Fruit fly (Drosophila melanogaster) whole organism, embryonic: ENCODE results near the gene CAH7.

ENCODE experiments used
- Adf1 ChIP-seq: fragments of 200-800 bp; sonication (Bioruptor generic); IDR thresholded peaks from 2 replicates; pipeline ENCODE4 v1.3.6; 2022; ENCODE audit warnings: missing biosample characterization, missing genetic modification characterization
- Bdp1 ChIP-seq: fragments of 200-800 bp; sonication (Bioruptor generic); optimal IDR thresholded peaks from 3 replicates; lab custom pipeline; 2016; ENCODE audit warnings: missing biosample characterization, missing genetic modification characterization
- CG1024 ChIP-seq: fragments of 200-800 bp; sonication (Bioruptor generic); IDR thresholded peaks from 2 replicates; pipeline ENCODE4 v1.3.6; 2022; ENCODE audit warnings: missing biosample characterization, missing genetic modification characterization
- CG11723 ChIP-seq: fragments of 200-800 bp; sonication (Bioruptor generic); optimal IDR thresholded peaks from 2 replicates; lab custom pipeline; 2017; ENCODE audit warnings: missing biosample characterization, mild to moderate bottlenecking, missing genetic modification characterization
- CG13123 ChIP-seq: fragments of 200-800 bp; sonication (Bioruptor generic); optimal IDR thresholded peaks from 2 replicates; lab custom pipeline; 2016; ENCODE audit warnings: missing biosample characterization, missing genetic modification characterization
- CG13775 ChIP-seq: fragments of 200-800 bp; sonication (Bioruptor generic); optimal IDR thresholded peaks from 3 replicates; lab custom pipeline; 2017; ENCODE audit warnings: missing biosample characterization, mild to moderate bottlenecking, missing genetic modification characterization
- CG15479 ChIP-seq: fragments of 200-800 bp; sonication (Bioruptor generic); optimal IDR thresholded peaks from 3 replicates; lab custom pipeline; 2019; ENCODE audit warnings: missing biosample characterization, mild to moderate bottlenecking, missing genetic modification characterization, moderate library complexity
- CG17361 ChIP-seq: fragments of 200-800 bp; sonication (Bioruptor generic); IDR thresholded peaks from 3 replicates; pipeline ENCODE4 v1.3.6; 2022; ENCODE audit warnings: missing biosample characterization, missing genetic modification characterization
- CG17829 ChIP-seq: fragments of 200-800 bp; optimal IDR thresholded peaks from 2 replicates; lab custom pipeline; 2019; ENCODE audit warnings: missing biosample characterization, mild to moderate bottlenecking, missing genetic modification characterization, moderate library complexity
- CG18476 ChIP-seq: fragments of 200-800 bp; sonication (Bioruptor generic); optimal IDR thresholded peaks from 2 replicates; lab custom pipeline; 2016; ENCODE audit warnings: missing biosample characterization, mild to moderate bottlenecking, missing genetic modification characterization
- CG2116 ChIP-seq: fragments of 200-800 bp; sonication (Bioruptor generic); optimal IDR thresholded peaks from 3 replicates; lab custom pipeline; 2018; ENCODE audit warnings: missing biosample characterization, mild to moderate bottlenecking, missing genetic modification characterization
- CG2199 ChIP-seq: fragments of 200-800 bp; sonication (Bioruptor generic); IDR thresholded peaks from 3 replicates; pipeline ENCODE4 v1.3.6; 2022; ENCODE audit warnings: missing biosample characterization, missing genetic modification characterization
- CG3163 ChIP-seq: fragments of 200-800 bp; sonication (Bioruptor generic); optimal IDR thresholded peaks from 3 replicates; lab custom pipeline; 2016; ENCODE audit warnings: missing biosample characterization, missing genetic modification characterization
- CG34376 ChIP-seq: fragments of 200-800 bp; sonication (Bioruptor generic); optimal IDR thresholded peaks from 2 replicates; lab custom pipeline; 2018; ENCODE audit warnings: missing biosample characterization, mild to moderate bottlenecking, missing genetic modification characterization
- CG3838 ChIP-seq: fragments of 200-800 bp; sonication (Bioruptor generic); optimal IDR thresholded peaks from 3 replicates; lab custom pipeline; 2016; ENCODE audit warnings: missing biosample characterization, missing genetic modification characterization
- CG4282 ChIP-seq: fragments of 200-800 bp; sonication (Bioruptor generic); optimal IDR thresholded peaks from 2 replicates; lab custom pipeline; 2016; ENCODE audit warnings: missing biosample characterization, missing genetic modification characterization
- CG4820 ChIP-seq: fragments of 200-800 bp; sonication (Bioruptor generic); optimal IDR thresholded peaks from 3 replicates; lab custom pipeline; 2016; ENCODE audit warnings: missing biosample characterization, missing genetic modification characterization
- CG7372 ChIP-seq: fragments of 200-800 bp; sonication (Bioruptor generic); IDR thresholded peaks from 2 replicates; pipeline ENCODE4 v1.3.6; 2022; ENCODE audit warnings: missing biosample characterization, missing genetic modification characterization
- CG7963 ChIP-seq: fragments of 200-800 bp; sonication (Bioruptor generic); IDR thresholded peaks from 3 replicates; pipeline ENCODE4 v1.3.6; 2022; ENCODE audit warnings: missing biosample characterization, missing genetic modification characterization; ENCODE audit not compliant: partially characterized antibody
- CG8765 ChIP-seq: fragments of 200-800 bp; sonication (Bioruptor generic); IDR thresholded peaks from 2 replicates; pipeline ENCODE4 v1.3.6; 2022; ENCODE audit warnings: missing biosample characterization, missing genetic modification characterization
- D19B ChIP-seq: fragments of 200-800 bp; sonication (Bioruptor generic); optimal IDR thresholded peaks from 2 replicates; lab custom pipeline; 2017; ENCODE audit warnings: missing biosample characterization, mild to moderate bottlenecking, missing genetic modification characterization
- Eip74EF ChIP-seq, 2 experiments: fragments of 200-800 bp in 1 of 2; fragments of >200 bp in 1 of 2; sonication (Bioruptor generic) in 1 of 2; optimal IDR thresholded peaks; 2 replicates each; lab custom pipeline; 2017 to 2019; ENCODE audit warnings: missing biosample characterization in 2 of 2, missing genetic modification characterization in 2 of 2, mild to moderate bottlenecking in 1 of 2, moderate library complexity in 1 of 2
- Hmx ChIP-seq: fragments of 200-800 bp; sonication (Bioruptor generic); optimal IDR thresholded peaks from 2 replicates; lab custom pipeline; 2016; ENCODE audit warnings: missing biosample characterization, missing genetic modification characterization
- Hr51 ChIP-seq, 2 experiments: fragments of 200-800 bp; sonication (Bioruptor generic); optimal IDR thresholded peaks; 2 replicates in 1 of 2; 3 replicates in 1 of 2; lab custom pipeline; 2016 to 2018; ENCODE audit warnings: missing biosample characterization in 2 of 2, missing genetic modification characterization in 2 of 2, mild to moderate bottlenecking in 1 of 2, moderate library complexity in 1 of 2
- Lim3 ChIP-seq: fragments of 200-800 bp; sonication (Bioruptor generic); IDR thresholded peaks from 2 replicates; pipeline ENCODE4 v1.3.6; 2022; ENCODE audit warnings: missing biosample characterization, missing genetic modification characterization
- NC2α ChIP-seq: fragments of 200-800 bp; sonication (Bioruptor generic); optimal IDR thresholded peaks from 2 replicates; lab custom pipeline; 2016; ENCODE audit warnings: missing biosample characterization, missing genetic modification characterization
- NK7.1 ChIP-seq: fragments of 200-800 bp; sonication (Bioruptor generic); optimal IDR thresholded peaks from 3 replicates; lab custom pipeline; 2016; ENCODE audit warnings: missing biosample characterization, missing genetic modification characterization
- Nf-YB ChIP-seq: fragments of 200-800 bp; sonication (Bioruptor generic); optimal IDR thresholded peaks from 3 replicates; lab custom pipeline; 2019; ENCODE audit warnings: missing biosample characterization, mild to moderate bottlenecking, missing genetic modification characterization, moderate library complexity
- Nf-YC ChIP-seq: fragments of 200-800 bp; optimal IDR thresholded peaks from 3 replicates; lab custom pipeline; 2019; ENCODE audit warnings: missing biosample characterization, mild to moderate bottlenecking, missing genetic modification characterization, moderate library complexity
- Tbp ChIP-seq: fragments of >200 bp; optimal IDR thresholded peaks from 2 replicates; lab custom pipeline; 2018; ENCODE audit warnings: missing biosample characterization, missing genetic modification characterization
- Xrp1 ChIP-seq: fragments of 200-800 bp; sonication (Bioruptor generic); IDR thresholded peaks from 2 replicates; pipeline ENCODE4 v1.3.6; 2022; ENCODE audit warnings: missing biosample characterization, missing genetic modification characterization
- bbx ChIP-seq: fragments of 200-800 bp; sonication (Bioruptor generic); IDR thresholded peaks from 2 replicates; pipeline ENCODE4 v1.3.6; 2022; ENCODE audit warnings: missing biosample characterization, missing genetic modification characterization; ENCODE audit not compliant: partially characterized antibody
- br ChIP-seq: fragments of >200 bp; optimal IDR thresholded peaks from 2 replicates; lab custom pipeline; 2017
- cg ChIP-seq: fragments of 200-800 bp; sonication (Bioruptor generic); optimal IDR thresholded peaks from 3 replicates; lab custom pipeline; 2019; ENCODE audit warnings: missing biosample characterization, mild to moderate bottlenecking, missing genetic modification characterization, moderate library complexity
- chinmo ChIP-seq: fragments of 200-800 bp; sonication (Bioruptor generic); IDR thresholded peaks from 4 replicates; pipeline ENCODE4 v1.3.6; 2022; ENCODE audit warnings: missing biosample characterization, missing genetic modification characterization; ENCODE audit not compliant: partially characterized antibody
- emc ChIP-seq: fragments of 200-800 bp; sonication (Bioruptor generic); optimal IDR thresholded peaks from 2 replicates; lab custom pipeline; 2016; ENCODE audit warnings: missing biosample characterization, missing genetic modification characterization
- ftz-f1 ChIP-seq: fragments of 200-800 bp; sonication (Bioruptor generic); optimal IDR thresholded peaks from 2 replicates; lab custom pipeline; 2016; ENCODE audit warnings: missing biosample characterization, missing genetic modification characterization
- gcm ChIP-seq: fragments of 200-800 bp; sonication (Bioruptor generic); optimal IDR thresholded peaks from 2 replicates; lab custom pipeline; 2019; ENCODE audit warnings: missing biosample characterization, mild to moderate bottlenecking, missing genetic modification characterization, moderate library complexity
- gfzf ChIP-seq: fragments of 200-800 bp; sonication (Bioruptor generic); optimal IDR thresholded peaks from 2 replicates; lab custom pipeline; 2016; ENCODE audit warnings: missing biosample characterization, mild to moderate bottlenecking, missing genetic modification characterization, moderate library complexity
- lola ChIP-seq, 3 experiments: fragments of >200 bp in 2 of 3; fragments of 200-800 bp in 1 of 3; sonication (Bioruptor generic) in 1 of 3; optimal IDR thresholded peaks; 2 replicates each; lab custom pipeline; 2017 to 2019; ENCODE audit warnings: missing biosample characterization in 3 of 3, missing genetic modification characterization in 3 of 3, mild to moderate bottlenecking in 1 of 3, moderate library complexity in 1 of 3
- p53 ChIP-seq: fragments of 200-800 bp; sonication (Bioruptor generic); optimal IDR thresholded peaks from 2 replicates; lab custom pipeline; 2016; ENCODE audit warnings: missing biosample characterization, missing genetic modification characterization
- pho ChIP-seq: fragments of 200-800 bp; sonication (Bioruptor generic); optimal IDR thresholded peaks from 2 replicates; lab custom pipeline; 2016; ENCODE audit warnings: missing biosample characterization, missing genetic modification characterization
- slbo ChIP-seq: fragments of 200-800 bp; sonication (Bioruptor generic); IDR thresholded peaks from 2 replicates; pipeline ENCODE4 v1.3.6; 2022; ENCODE audit warnings: missing biosample characterization, missing genetic modification characterization
- sr ChIP-seq: fragments of 200-800 bp; sonication (Bioruptor generic); IDR thresholded peaks from 3 replicates; pipeline ENCODE4 v1.3.6; 2022; ENCODE audit warnings: missing biosample characterization, missing genetic modification characterization
- tll ChIP-seq, 2 experiments: fragments of 200-800 bp in 1 of 2; fragments of >200 bp in 1 of 2; sonication (Bioruptor generic) in 1 of 2; optimal IDR thresholded peaks; 2 replicates each; lab custom pipeline; 2017 to 2019; ENCODE audit warnings: missing biosample characterization in 2 of 2, missing genetic modification characterization in 2 of 2, mild to moderate bottlenecking in 1 of 2, moderate library complexity in 1 of 2
- tx ChIP-seq: fragments of 200-800 bp; sonication (Bioruptor generic); optimal IDR thresholded peaks from 2 replicates; lab custom pipeline; 2016; ENCODE audit warnings: missing biosample characterization, missing genetic modification characterization
- vfl ChIP-seq: fragments of 200-800 bp; sonication (Bioruptor generic); optimal IDR thresholded peaks from 2 replicates; lab custom pipeline; 2016; ENCODE audit warnings: missing biosample characterization, missing genetic modification characterization
- vvl ChIP-seq: fragments of 200-800 bp; sonication (Bioruptor generic); IDR thresholded peaks from 2 replicates; pipeline ENCODE4 v1.3.6; 2022; ENCODE audit warnings: missing biosample characterization, missing genetic modification characterization
- wdn ChIP-seq: fragments of 200-800 bp; sonication (Bioruptor generic); IDR thresholded peaks from 2 replicates; pipeline ENCODE4 v1.3.6; 2022; ENCODE audit warnings: missing biosample characterization, missing genetic modification characterization
- wor ChIP-seq: fragments of 200-800 bp; sonication (Bioruptor generic); IDR thresholded peaks from 2 replicates; pipeline ENCODE4 v1.3.6; 2022; ENCODE audit warnings: missing biosample characterization, missing genetic modification characterization
- z ChIP-seq: fragments of 200-800 bp; sonication (Bioruptor generic); IDR thresholded peaks from 3 replicates; pipeline ENCODE4 v1.3.6; 2022; ENCODE audit warnings: missing biosample characterization, missing genetic modification characterization

CAH7 gene

DNA sequence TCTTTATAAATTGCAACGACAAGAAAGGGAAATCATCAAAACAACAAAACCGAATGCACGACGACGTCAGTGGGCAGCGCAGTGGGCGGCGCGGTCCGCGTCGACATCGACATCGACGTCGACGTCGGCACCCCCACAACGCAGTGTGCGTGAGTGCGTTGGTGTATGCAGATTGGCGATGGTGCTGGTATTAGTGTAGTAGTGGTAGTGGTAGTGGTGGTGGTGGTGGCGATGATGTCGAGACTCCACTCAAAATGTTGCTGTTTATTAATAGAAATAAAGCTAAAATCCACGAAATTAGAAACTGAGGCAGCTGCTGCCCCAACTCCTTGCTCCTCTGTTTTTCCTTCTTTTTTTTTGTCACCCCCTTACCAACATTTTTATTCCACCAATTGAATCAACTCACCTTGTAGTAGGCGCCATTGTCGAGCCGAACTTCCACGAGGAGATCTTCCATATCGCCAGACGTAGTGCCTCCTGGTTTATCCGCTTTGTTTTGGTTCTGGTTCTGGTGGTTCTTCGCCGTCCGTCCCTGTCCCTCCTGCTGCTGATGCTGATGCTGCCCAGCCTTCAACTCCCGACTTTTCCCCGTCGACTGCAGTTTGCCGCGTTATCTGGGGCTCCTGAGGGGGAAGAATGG is 3.6 kb upstream of the CAH7 start (continued):
- TF ChIP-seq cg (GFP tag; lab: Kevin White, UChicago) (peak; percentile 91), chinmo (GFP tag; lab: Robert Waterston, UW) (peak; percentile 29; the same call in 1 of the 4 replicates), tx (no peak), pho (GFP tag; lab: Kevin White, UChicago) (no peak), tll (GFP tag; optimal IDR thresholded peaks at IDR 0.05; lab: Kevin White, UChicago) (no peak), CG4282 (GFP tag; lab: Kevin White, UChicago) (no peak), Hr51 (GFP tag; optimal IDR thresholded peaks at IDR 0.05; lab: Kevin White, UChicago) (no peak), emc (GFP tag; lab: Kevin White, UChicago) (no peak), ftz-f1 (GFP tag; lab: Kevin White, UChicago) (no peak), NK7.1 (GFP tag; lab: Kevin White, UChicago) (no peak), bbx (GFP tag; lab: Robert Waterston, UW) (peak; percentile 46; the same call in 1 of the 2 replicates), Adf1 (peak; percentile 97), gcm (GFP tag; lab: Kevin White, UChicago) (no peak), wor (no peak), vvl (GFP tag; lab: Robert Waterston, UW) (0 out of 2 replicates have a peak, but pooled peaks have one; percentile 15), CG7963 (GFP tag; lab: Robert Waterston, UW) (0 out of 3 replicates have a peak, but pooled peaks have one; percentile 11), CG34376 (GFP tag; lab: Kevin White, UChicago) (no peak), gfzf (GFP tag; lab: Kevin White, UChicago) (no peak), vfl (GFP tag; lab: Kevin White, UChicago) (no peak), CG2199 (GFP tag; lab: Robert Waterston, UW) (no peak), CG8765 (no peak), br (lab: Kevin White, UChicago) (no peak), CG17829 (no peak), CG18476 (GFP tag; lab: Kevin White, UChicago) (no peak), CG13123 (GFP tag; lab: Kevin White, UChicago) (no peak), CG15479 (GFP tag; lab: Kevin White, UChicago) (no peak), Xrp1 (GFP tag; lab: Robert Waterston, UW) (no peak), Nf-YB (peak; percentile 56), NC2α (no peak), z (peak; percentile 82), CG13775 (no peak), CG17361 (GFP tag; lab: Robert Waterston, UW) (no peak), CG3163 (GFP tag; lab: Kevin White, UChicago) (no peak), Eip74EF (GFP tag; optimal IDR thresholded peaks at IDR 0.05; lab: Kevin White, UChicago) (no peak), CG7372 (GFP tag; lab: Robert Waterston, UW) (no peak), D19B (GFP tag; lab: Kevin White, UChicago) (no peak), CG1024 (GFP tag; lab: Robert Waterston, UW) (no peak), wdn (0 out of 2 replicates have a peak, but pooled peaks have one; percentile 9), Tbp (GFP tag; lab: Kevin White, UChicago) (no peak), Lim3 (no peak), Nf-YC (no peak), CG11723 (no peak), lola (GFP tag; optimal IDR thresholded peaks at IDR 0.05; lab: Kevin White, UChicago) (no peak), CG3838 (GFP tag; lab: Kevin White, UChicago) (no peak), slbo (GFP tag; lab: Robert Waterston, UW) (no peak), p53 (no peak), sr (peak; percentile 94), CG4820 (GFP tag; lab: Kevin White, UChicago) (no peak), Hmx (GFP tag; lab: Kevin White, UChicago) (no peak), CG2116 (peak; percentile 3), Bdp1 (GFP tag; lab: Kevin White, UChicago) (no peak)
